Worm (Caenorhabditis elegans) whole organism, L1 larva: ENCODE data around the gene tag-51.

Experiments used
- alr-1 ChIP-seq: fragments of 200-800 bp; sonication (Bioruptor generic); optimal IDR thresholded peaks from 2 replicates; lab custom pipeline; 2018; ENCODE audit warnings: borderline replicate concordance, mild to moderate bottlenecking, missing genetic modification characterization, missing compliant biosample characterization
- elt-3 ChIP-seq, 6 experiments: fragments of 150-350 bp in 1 of 6; sonication (generic microtip); optimal IDR thresholded peaks; 2 replicates each; lab custom pipeline; 2017 to 2018; ENCODE audit warnings: missing biosample characterization in 6 of 6, missing genetic modification characterization in 6 of 6, inconsistent platforms in 1 of 6
- lin-13 ChIP-seq: fragments of 150-350 bp; optimal IDR thresholded peaks from 2 replicates; lab custom pipeline; 2014; ENCODE audit warnings: missing biosample characterization, missing genetic modification reagents, missing genetic modification characterization

ce11 chrIII:819313-819712 lies 34.7 kb upstream of the tag-51 start:
- TF ChIP-seq alr-1 (tag; lab: Kevin White, UChicago) (no peak), elt-3 (tag; optimal IDR thresholded peaks at IDR 0.05; lab: Kevin White, UChicago) (no peak), lin-13 (GFP tag; lab: Kevin White, UChicago) (no peak)
